Fruit fly (Drosophila melanogaster): ENCODE measurements around the gene escl.
A peak's percentile ranks its signal among the peaks of the same experiment; 100 is the strongest.

escl gene

DNA sequence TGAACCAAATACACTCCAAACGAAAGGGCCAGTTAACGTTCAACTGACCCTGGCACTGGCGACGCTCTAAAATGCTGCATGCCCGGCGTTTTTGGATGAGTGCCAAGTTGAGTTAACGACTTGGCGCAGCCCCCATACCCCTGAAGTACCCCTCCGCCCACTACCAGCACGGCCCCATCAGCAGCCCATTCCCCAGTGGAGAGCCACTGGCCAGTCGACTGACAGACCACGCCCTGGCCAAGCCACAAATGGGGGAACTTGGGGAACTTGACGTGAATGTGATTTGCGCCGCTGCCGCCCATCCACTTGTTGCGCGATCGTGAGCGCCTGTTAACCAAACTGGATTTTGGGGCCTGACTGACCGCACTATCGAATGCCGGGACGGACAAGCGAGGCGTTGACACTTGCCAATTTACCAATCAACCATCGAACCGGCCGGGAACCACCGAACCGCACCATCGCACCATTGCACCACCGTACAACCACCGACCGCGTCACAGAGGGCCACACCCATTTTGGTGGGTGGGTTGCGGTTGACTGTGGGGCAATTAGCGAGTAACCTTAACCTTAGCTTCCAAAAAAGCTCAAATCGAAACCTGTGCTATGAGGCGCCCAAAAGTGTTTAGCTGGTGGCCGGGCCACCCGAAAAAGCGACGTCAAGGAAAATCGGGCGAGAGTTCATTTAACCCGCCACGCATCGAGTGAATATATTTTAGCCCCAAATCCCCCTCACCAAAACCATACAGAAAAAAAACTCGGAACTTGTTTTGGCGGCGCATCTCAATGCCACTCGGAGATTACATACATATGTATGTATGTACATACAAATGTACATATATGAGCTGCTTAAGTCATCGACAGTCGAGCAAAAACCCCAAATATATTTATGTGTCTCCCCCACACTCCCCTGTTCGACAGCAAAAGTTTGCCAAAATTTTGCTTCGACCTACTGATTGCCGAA, 15.0 kb downstream of the escl start (continued):
- TF ChIP-seq lab (GFP tag; optimal IDR thresholded peaks at IDR 0.05), result peak; percentile 14
- TF ChIP-seq CG1603 (tag; optimal IDR thresholded peaks at IDR 0.05), result no peak
- no peak for TF ChIP-seq nmo (GFP tag; optimal IDR thresholded peaks at IDR 0.05)
- TF ChIP-seq ssp (GFP tag; IDR thresholded peaks at IDR 0.05), result no peak
- TF ChIP-seq CG34422 (GFP tag; IDR thresholded peaks at IDR 0.05), result no peak
- TF ChIP-seq CG2199 (GFP tag; IDR thresholded peaks at IDR 0.05), result no peak
- TF ChIP-seq ash1 (GFP tag; optimal IDR thresholded peaks at IDR 0.05), result no peak
- no peak for TF ChIP-seq CG30431 (GFP tag; optimal IDR thresholded peaks at IDR 0.05)
- no peak for TF ChIP-seq sr (GFP tag; IDR thresholded peaks at IDR 0.05)
- no peak for TF ChIP-seq eyg (GFP tag; optimal IDR thresholded peaks at IDR 0.05)
- TF ChIP-seq CG16815 (GFP tag; optimal IDR thresholded peaks at IDR 0.05), result no peak
- peak; percentile 30 for TF ChIP-seq CG8359 (GFP tag; optimal IDR thresholded peaks at IDR 0.05; ENCODE audit: borderline replicate concordance)
- no peak for TF ChIP-seq NK7.1 (GFP tag; optimal IDR thresholded peaks at IDR 0.05)
- no peak for TF ChIP-seq CG11504 (tag; optimal IDR thresholded peaks at IDR 0.05)
- TF ChIP-seq al (GFP tag; IDR thresholded peaks at IDR 0.05), result no peak
- no peak for TF ChIP-seq CG4404 (GFP tag; IDR thresholded peaks at IDR 0.05)
- no peak for TF ChIP-seq btn (GFP tag; optimal IDR thresholded peaks at IDR 0.05)
- TF ChIP-seq lilli (GFP tag; optimal IDR thresholded peaks at IDR 0.05), result no peak
- TF ChIP-seq Nf-YC (tag; optimal IDR thresholded peaks at IDR 0.05), result peak; percentile 96
- no peak for TF ChIP-seq Atf-2 (GFP tag; optimal IDR thresholded peaks at IDR 0.05)
- no peak for TF ChIP-seq Ravus (GFP tag; IDR thresholded peaks at IDR 0.05)
- no peak for TF ChIP-seq Oaz (GFP tag; IDR thresholded peaks at IDR 0.05)
- no peak for TF ChIP-seq gfzf (GFP tag; optimal IDR thresholded peaks at IDR 0.05)
- no peak for TF ChIP-seq hbn (GFP tag; IDR thresholded peaks at IDR 0.05; ENCODE audit: partially characterized antibody)
- TF ChIP-seq Lpt (GFP tag; optimal IDR thresholded peaks at IDR 0.05), result no peak
- no peak for TF ChIP-seq CG5245 (GFP tag; optimal IDR thresholded peaks at IDR 0.05)
- no peak for TF ChIP-seq Poxn (GFP tag; IDR thresholded peaks at IDR 0.05)
- no peak for TF ChIP-seq Dfd (GFP tag; optimal IDR thresholded peaks at IDR 0.05)
- no peak for TF ChIP-seq ara (GFP tag; IDR thresholded peaks at IDR 0.05)
- TF ChIP-seq CG11085 (GFP tag; IDR thresholded peaks at IDR 0.05), result no peak
- TF ChIP-seq CG10321 (GFP tag; IDR thresholded peaks at IDR 0.05), result no peak
- TF ChIP-seq CG31365 (tag; optimal IDR thresholded peaks at IDR 0.05), result no peak
- peak; percentile 13 for TF ChIP-seq Dp (GFP tag; optimal IDR thresholded peaks at IDR 0.05)
- TF ChIP-seq CG2875 (GFP tag; optimal IDR thresholded peaks at IDR 0.05), result no peak
- TF ChIP-seq stwl (tag; optimal IDR thresholded peaks at IDR 0.05), result no peak
- TF ChIP-seq hkb (optimal IDR thresholded peaks at IDR 0.05), result no peak
- TF ChIP-seq hkb (GFP tag; IDR thresholded peaks at IDR 0.05), result no peak
- no peak for TF ChIP-seq vnd (GFP tag; IDR thresholded peaks at IDR 0.05; ENCODE audit: partially characterized antibody)
- TF ChIP-seq Eip74EF (GFP tag; optimal IDR thresholded peaks at IDR 0.05), result no peak
- no peak for TF ChIP-seq CG31224 (GFP tag; IDR thresholded peaks at IDR 0.05)
- TF ChIP-seq CG3726 (GFP tag; IDR thresholded peaks at IDR 0.05), result no peak
- no peak for TF ChIP-seq slou (GFP tag; optimal IDR thresholded peaks at IDR 0.05)
- no peak for TF ChIP-seq Myb (GFP tag; optimal IDR thresholded peaks at IDR 0.05)
- no peak for TF ChIP-seq CG2116 (GFP tag; optimal IDR thresholded peaks at IDR 0.05)
- no peak for TF ChIP-seq Asciz (GFP tag; optimal IDR thresholded peaks at IDR 0.05)
- TF ChIP-seq CG11560 (tag; IDR thresholded peaks at IDR 0.05), result no peak
- TF ChIP-seq CrebB (tag; optimal IDR thresholded peaks at IDR 0.05), result peak; percentile 3
- peak; percentile 87 for TF ChIP-seq NfI (GFP tag; optimal IDR thresholded peaks at IDR 0.05)
- TF ChIP-seq yki (optimal IDR thresholded peaks at IDR 0.05), result no peak
- no peak for TF ChIP-seq ken (GFP tag; IDR thresholded peaks at IDR 0.05)

All from whole organism, embryonic.